Worm (Caenorhabditis elegans): Measurements from ENCODE around the gene cisd-3.1.

cisd-3.1 gene

DNA sequence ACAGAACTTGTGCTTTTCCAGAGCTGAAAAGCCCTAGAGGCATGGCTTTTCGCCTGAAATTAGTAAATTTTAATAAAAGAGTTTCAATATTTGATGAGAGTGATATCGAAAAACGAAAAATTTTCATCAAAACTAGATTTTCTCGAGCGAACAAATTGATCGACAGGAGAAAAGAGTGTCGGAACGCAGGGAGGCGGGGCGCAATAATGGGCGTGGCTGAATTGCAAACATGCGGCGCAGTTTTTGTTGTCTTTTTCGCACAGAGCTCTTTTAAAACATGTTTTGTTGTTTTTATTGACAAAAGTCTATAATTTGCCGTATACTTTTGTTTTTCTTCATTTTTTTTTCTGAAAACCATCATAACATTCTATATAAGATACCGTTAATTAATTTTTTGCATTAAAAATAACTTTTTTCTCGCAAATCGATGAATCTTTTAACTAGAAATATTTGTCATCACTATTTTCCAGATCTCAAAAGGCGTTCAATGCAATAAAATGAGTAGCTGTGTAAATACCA is 35.8 kb downstream of the cisd-3.1 start, which contains the start of the genes sel-5 and wdr-48:
TSS of gene sel-5 (minus strand) at position 53 of the 519 bp plus-strand sequence.
TSS of gene wdr-48 (plus strand) at position 469 of the 519 bp plus-strand sequence.
- peak; percentile 69 for TF ChIP-seq pha-4 (tag; optimal IDR thresholded peaks at IDR 0.05)
- TF ChIP-seq lin-39 (tag; optimal IDR thresholded peaks at IDR 0.05), result peak; percentile 47
- TF ChIP-seq lin-15B (tag; optimal IDR thresholded peaks at IDR 0.05), result peak; percentile 33
- TF ChIP-seq ztf-4 (tag; optimal IDR thresholded peaks at IDR 0.05), result no peak
- peak; percentile 71 for TF ChIP-seq nfya-1 (tag; optimal IDR thresholded peaks at IDR 0.05; ENCODE audit: insufficient read depth)
- no peak for TF ChIP-seq nhr-28 (tag; optimal IDR thresholded peaks at IDR 0.05)
- TF ChIP-seq nhr-77 (tag; optimal IDR thresholded peaks at IDR 0.05), result no peak
- TF ChIP-seq hmg-11 (tag; optimal IDR thresholded peaks at IDR 0.05), result peak; percentile 51
- no peak for TF ChIP-seq nhr-43 (tag; optimal IDR thresholded peaks at IDR 0.05; ENCODE audit: poor library complexity, severe bottlenecking)
- peak; percentile 51 for TF ChIP-seq nhr-25 (tag; optimal IDR thresholded peaks at IDR 0.05)
- TF ChIP-seq nhr-67 (tag; optimal IDR thresholded peaks at IDR 0.05), result no peak

- TF ChIP-seq nhr-11 (tag; optimal IDR thresholded peaks at IDR 0.05) (no peak), pha-4 (tag; optimal IDR thresholded peaks at IDR 0.05) (no peak), nhr-12 (tag; optimal IDR thresholded peaks at IDR 0.05) (no peak), ama-1 (optimal IDR thresholded peaks at IDR 0.05) (no peak), lsy-12 (tag; optimal IDR thresholded peaks at IDR 0.05) (no peak), ceh-16 (tag; optimal IDR thresholded peaks at IDR 0.05) (no peak), fkh-10 (GFP tag; optimal IDR thresholded peaks at IDR 0.05) (no peak), nhr-25 (tag; optimal IDR thresholded peaks at IDR 0.05) (no peak), mml-1 (tag; optimal IDR thresholded peaks at IDR 0.05) (no peak), egl-27 (tag; optimal IDR thresholded peaks at IDR 0.05) (no peak), unc-62 (GFP tag; optimal IDR thresholded peaks at IDR 0.05) (no peak), nhr-76 (tag; optimal IDR thresholded peaks at IDR 0.05) (no peak), lin-15B (tag; optimal IDR thresholded peaks at IDR 0.05) (no peak), ztf-4 (tag; optimal IDR thresholded peaks at IDR 0.05) (no peak), aly-2 (tag; optimal IDR thresholded peaks at IDR 0.05) (no peak), ZK546.5 (tag; optimal IDR thresholded peaks at IDR 0.05) (no peak), elt-3 (tag; optimal IDR thresholded peaks at IDR 0.05) (no peak), ztf-11 (tag; optimal IDR thresholded peaks at IDR 0.05) (no peak), zag-1 (tag; optimal IDR thresholded peaks at IDR 0.05) (no peak), elt-1 (tag; optimal IDR thresholded peaks at IDR 0.05) (no peak)
These were observed 38.8 kb downstream of the cisd-3.1 start, which contains the start of gene F35G12.12 for ce11 chrIII:4581495-4581894. TSS of gene F35G12.12 (plus strand) at chrIII:4581795.

DNA sequence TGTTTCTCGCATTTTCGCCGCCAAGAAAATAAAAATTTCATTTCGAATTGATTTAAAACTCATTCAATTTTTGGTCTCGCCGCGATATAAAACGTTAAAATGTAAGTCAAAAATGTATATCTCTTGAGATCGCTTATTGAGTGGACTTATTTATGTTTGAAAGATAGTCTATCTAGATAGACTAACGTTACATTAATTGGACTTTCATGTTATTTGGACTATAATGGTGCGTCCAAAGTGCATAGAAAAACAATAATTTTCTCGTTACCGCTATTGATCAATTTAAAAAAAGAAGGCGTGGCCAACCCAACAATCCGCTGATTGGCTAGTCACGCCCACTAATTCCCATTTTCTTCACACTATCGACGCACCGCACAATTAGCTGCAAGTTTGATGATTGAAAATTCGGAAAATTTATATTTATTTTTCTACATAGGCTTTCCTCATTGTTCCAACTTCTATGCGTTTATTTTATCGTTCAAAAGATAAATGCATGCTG is 41.4 kb downstream of the cisd-3.1 start, which contains the start of gene F35G12.5:
TSS of gene F35G12.5 (plus strand) at position 51 of the 499 bp plus-strand sequence.
- TF ChIP-seq nfya-1 (tag; optimal IDR thresholded peaks at IDR 0.05; ENCODE audit: insufficient read depth) (peak; percentile 97), nhr-67 (tag; optimal IDR thresholded peaks at IDR 0.05) (no peak), nhr-25 (tag; optimal IDR thresholded peaks at IDR 0.05) (no peak), elt-1 (tag; optimal IDR thresholded peaks at IDR 0.05) (no peak), zag-1 (tag; optimal IDR thresholded peaks at IDR 0.05) (no peak)

ce11 chrIII:4587177-4587576 is 44.5 kb downstream of the cisd-3.1 start, which contains the start of the genes F35G12.7 and smc-4:
TSS of gene F35G12.7 (minus strand) at chrIII:4587330.
TSS of gene smc-4 (plus strand) at chrIII:4587501.
- TF ChIP-seq unc-62 (GFP tag; optimal IDR thresholded peaks at IDR 0.05), result no peak
- no peak for TF ChIP-seq lsy-12 (tag; optimal IDR thresholded peaks at IDR 0.05)
- peak; percentile 32 for TF ChIP-seq nhr-25 (tag; optimal IDR thresholded peaks at IDR 0.05)
- TF ChIP-seq tbx-2 (tag; optimal IDR thresholded peaks at IDR 0.05), result no peak
- peak; percentile 73 for TF ChIP-seq nhr-23 (tag; optimal IDR thresholded peaks at IDR 0.05)
- TF ChIP-seq elt-1 (tag; optimal IDR thresholded peaks at IDR 0.05), result no peak
- no peak for TF ChIP-seq nhr-43 (tag; optimal IDR thresholded peaks at IDR 0.05; ENCODE audit: poor library complexity, severe bottlenecking)
- no peak for TF ChIP-seq nhr-67 (tag; optimal IDR thresholded peaks at IDR 0.05)
- TF ChIP-seq sea-2 (GFP tag; optimal IDR thresholded peaks at IDR 0.05), result no peak
- TF ChIP-seq nhr-237 (tag; optimal IDR thresholded peaks at IDR 0.05), result no peak
- TF ChIP-seq daf-12 (tag; optimal IDR thresholded peaks at IDR 0.05), result no peak
- peak; percentile 25 for TF ChIP-seq elt-2 (tag; optimal IDR thresholded peaks at IDR 0.05)
- TF ChIP-seq nhr-11 (tag; optimal IDR thresholded peaks at IDR 0.05), result no peak
- no peak for TF ChIP-seq lin-39 (tag; optimal IDR thresholded peaks at IDR 0.05)
- TF ChIP-seq pha-4 (tag; optimal IDR thresholded peaks at IDR 0.05), result peak; percentile 73
- TF ChIP-seq egl-27 (tag; optimal IDR thresholded peaks at IDR 0.05), result no peak
- TF ChIP-seq ceh-28 (tag; optimal IDR thresholded peaks at IDR 0.05), result peak; percentile 9
- no peak for TF ChIP-seq ZK546.5 (tag; optimal IDR thresholded peaks at IDR 0.05)
- peak; percentile 90 for TF ChIP-seq nfya-1 (tag; optimal IDR thresholded peaks at IDR 0.05; ENCODE audit: insufficient read depth)
- TF ChIP-seq nhr-28 (tag; optimal IDR thresholded peaks at IDR 0.05), result no peak
- TF ChIP-seq zag-1 (tag; optimal IDR thresholded peaks at IDR 0.05), result no peak
- TF ChIP-seq lin-15B (tag; optimal IDR thresholded peaks at IDR 0.05), result peak; percentile 26
- no peak for TF ChIP-seq eor-1 (tag; optimal IDR thresholded peaks at IDR 0.05)
- TF ChIP-seq ztf-4 (tag; optimal IDR thresholded peaks at IDR 0.05), result no peak

All from whole organism, L3 larva.